Fruit fly (Drosophila melanogaster) whole organism, adult: ENCODE data around the gene CAH8.

Experiments used
- CG11617 ChIP-seq: fragments of 200-800 bp; sonication (Bioruptor generic); optimal IDR thresholded peaks from 2 replicates; lab custom pipeline; 2017; ENCODE audit warnings: mild to moderate bottlenecking, missing biosample characterization, missing genetic modification reagents, missing genetic modification characterization
- CG14711 ChIP-seq: fragments of 200-800 bp; sonication (Bioruptor generic); optimal IDR thresholded peaks from 2 replicates; lab custom pipeline; 2018; ENCODE audit warnings: missing biosample characterization, mild to moderate bottlenecking, missing genetic modification characterization, moderate library complexity
- CG7101 ChIP-seq: fragments of 200-800 bp; sonication (Bioruptor generic); optimal IDR thresholded peaks from 2 replicates; lab custom pipeline; 2018; ENCODE audit warnings: missing biosample characterization, mild to moderate bottlenecking, missing genetic modification characterization, moderate library complexity
- Clk ChIP-seq: fragments of 200-800 bp; sonication (Bioruptor generic); optimal IDR thresholded peaks from 2 replicates; lab custom pipeline; 2017; ENCODE audit warnings: missing biosample characterization, missing genetic modification characterization
- Crg-1 ChIP-seq: fragments of 200-800 bp; sonication (Bioruptor generic); optimal IDR thresholded peaks from 2 replicates; lab custom pipeline; 2016; ENCODE audit warnings: missing biosample characterization, missing genetic modification characterization
- bab1 ChIP-seq: fragments of 200-800 bp; sonication (Bioruptor generic); optimal IDR thresholded peaks from 3 replicates; lab custom pipeline; 2019; ENCODE audit warnings: missing biosample characterization, mild to moderate bottlenecking, missing genetic modification characterization, moderate library complexity
- cic ChIP-seq: fragments of 200-800 bp; sonication (Bioruptor generic); optimal IDR thresholded peaks from 2 replicates; lab custom pipeline; 2017; ENCODE audit warnings: missing biosample characterization, mild to moderate bottlenecking, missing genetic modification characterization, moderate library complexity
- kay ChIP-seq: fragments of 200-800 bp; sonication (Bioruptor generic); peaks from one replicate; lab custom pipeline; 2016; ENCODE audit warnings: missing biosample characterization, missing genetic modification characterization, borderline replicate concordance

DNA sequence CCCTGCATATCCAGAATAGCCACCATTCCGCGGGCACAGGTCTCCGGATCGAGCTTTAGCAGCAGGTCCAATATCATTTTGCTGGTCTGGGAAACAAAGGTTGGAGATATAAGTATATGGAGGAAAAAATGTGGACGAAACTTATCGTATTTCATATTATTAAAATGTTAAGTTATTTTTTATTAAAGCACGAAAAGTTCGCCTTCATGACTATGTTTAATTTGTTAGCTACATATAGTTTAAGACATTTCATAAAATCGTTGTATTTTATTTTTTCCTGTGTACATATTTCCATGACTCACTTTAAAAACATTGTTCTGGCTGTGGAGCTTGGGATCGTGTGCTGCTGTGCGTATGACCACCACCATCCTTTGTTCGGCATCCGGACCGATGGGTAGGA lies 34.5 kb upstream of the CAH8 start:
- TF ChIP-seq kay (GFP tag; lab: Kevin White, UChicago) (no peak), Crg-1 (GFP tag; lab: Kevin White, UChicago) (no peak), CG11617 (GFP tag; lab: Kevin White, UChicago) (no peak), bab1 (GFP tag; lab: Kevin White, UChicago) (no peak), CG14711 (no peak), CG7101 (tag; lab: Kevin White, UChicago) (no peak), Clk (no peak), cic (GFP tag; lab: Kevin White, UChicago) (no peak)
